Fruit fly (Drosophila melanogaster): ENCODE data around the gene CG14053.

Gene CG14053

dm6 chrX:2241842-2242241, 48.1 kb upstream of the CG14053 start, which contains the start of gene kz (continued):
- TF ChIP-seq ssp (GFP tag; IDR thresholded peaks at IDR 0.05) (peak; percentile 94), ken (GFP tag; IDR thresholded peaks at IDR 0.05) (no peak), sens (GFP tag) (peak; percentile 64), so (GFP tag; IDR thresholded peaks at IDR 0.05) (no peak), CG8089 (GFP tag; optimal IDR thresholded peaks at IDR 0.05) (no peak), dan (GFP tag; IDR thresholded peaks at IDR 0.05) (no peak), CG7963 (GFP tag; IDR thresholded peaks at IDR 0.05; ENCODE audit: partially characterized antibody) (peak; percentile 98), insv (GFP tag; optimal IDR thresholded peaks at IDR 0.05) (no peak), NC2α (GFP tag; optimal IDR thresholded peaks at IDR 0.05) (no peak), CG18764 (GFP tag; optimal IDR thresholded peaks at IDR 0.05) (no peak), sna (GFP tag; IDR thresholded peaks at IDR 0.05; ENCODE audit: partially characterized antibody) (peak; percentile 59; the same call in 1 of the 2 replicates), PHDP (tag; optimal IDR thresholded peaks at IDR 0.05) (no peak), CG42726 (GFP tag; IDR thresholded peaks at IDR 0.05; ENCODE audit: partially characterized antibody) (peak; percentile 84; the same call in 1 of the 2 replicates), CG11247 (GFP tag; IDR thresholded peaks at IDR 0.05) (no peak), gsb-n (tag; optimal IDR thresholded peaks at IDR 0.05) (no peak), Hmx (GFP tag; optimal IDR thresholded peaks at IDR 0.05) (no peak), lilli (GFP tag; optimal IDR thresholded peaks at IDR 0.05) (no peak), CG15601 (tag; optimal IDR thresholded peaks at IDR 0.05) (no peak), ac (GFP tag; optimal IDR thresholded peaks at IDR 0.05) (no peak), croc (GFP tag; conservative IDR thresholded peaks at IDR 0.05) (no peak), CG1832 (GFP tag; optimal IDR thresholded peaks at IDR 0.05) (no peak), Hmr (GFP tag; optimal IDR thresholded peaks at IDR 0.05) (no peak), HLH4C (GFP tag; IDR thresholded peaks at IDR 0.05; ENCODE audit: partially characterized antibody) (peak; percentile 99), usp (GFP tag; optimal IDR thresholded peaks at IDR 0.05) (no peak), gt (GFP tag; IDR thresholded peaks at IDR 0.05) (no peak), CG16863 (GFP tag; optimal IDR thresholded peaks at IDR 0.05) (no peak), Ravus (GFP tag; IDR thresholded peaks at IDR 0.05) (no peak), Oaz (GFP tag; IDR thresholded peaks at IDR 0.05) (no peak), fd64A (GFP tag; optimal IDR thresholded peaks at IDR 0.05) (no peak), Med (GFP tag) (peak; percentile 77), CG3163 (GFP tag; optimal IDR thresholded peaks at IDR 0.05) (no peak), odd (GFP tag; optimal IDR thresholded peaks at IDR 0.05) (no peak), CG13424 (tag; optimal IDR thresholded peaks at IDR 0.05) (no peak), Dfd (GFP tag; optimal IDR thresholded peaks at IDR 0.05) (no peak), Optix (GFP tag; IDR thresholded peaks at IDR 0.05) (no peak), CG34224 (GFP tag; IDR thresholded peaks at IDR 0.05; ENCODE audit: partially characterized antibody) (peak; percentile 94), CG6689 (GFP tag; IDR thresholded peaks at IDR 0.05) (no peak), CG32532 (GFP tag; IDR thresholded peaks at IDR 0.05) (no peak), CG32767 (GFP tag; IDR thresholded peaks at IDR 0.05) (no peak), nerfin-1 (tag; optimal IDR thresholded peaks at IDR 0.05) (no peak), nom (GFP tag; optimal IDR thresholded peaks at IDR 0.05) (no peak), Hsf (GFP tag; optimal IDR thresholded peaks at IDR 0.05) (no peak), fru (optimal IDR thresholded peaks at IDR 0.05) (no peak), CG9215 (GFP tag; IDR thresholded peaks at IDR 0.05) (no peak), slou (GFP tag; optimal IDR thresholded peaks at IDR 0.05) (no peak), Dad (GFP tag; optimal IDR thresholded peaks at IDR 0.05) (no peak), Tbp (GFP tag; optimal IDR thresholded peaks at IDR 0.05) (no peak), btn (GFP tag; optimal IDR thresholded peaks at IDR 0.05) (no peak), CG10462 (GFP tag; optimal IDR thresholded peaks at IDR 0.05) (no peak), CG10209 (GFP tag; optimal IDR thresholded peaks at IDR 0.05) (no peak), GATAe (GFP tag; conservative IDR thresholded peaks at IDR 0.05) (no peak), mld (GFP tag; IDR thresholded peaks at IDR 0.05; ENCODE audit: partially characterized antibody) (peak; percentile 96), zfh1 (GFP tag; IDR thresholded peaks at IDR 0.05) (no peak)
